Fruit fly (Drosophila melanogaster): ENCODE results near the gene Dph4.
A peak's percentile ranks its signal among the peaks of the same experiment; 100 is the strongest.

Gene Dph4

DNA sequence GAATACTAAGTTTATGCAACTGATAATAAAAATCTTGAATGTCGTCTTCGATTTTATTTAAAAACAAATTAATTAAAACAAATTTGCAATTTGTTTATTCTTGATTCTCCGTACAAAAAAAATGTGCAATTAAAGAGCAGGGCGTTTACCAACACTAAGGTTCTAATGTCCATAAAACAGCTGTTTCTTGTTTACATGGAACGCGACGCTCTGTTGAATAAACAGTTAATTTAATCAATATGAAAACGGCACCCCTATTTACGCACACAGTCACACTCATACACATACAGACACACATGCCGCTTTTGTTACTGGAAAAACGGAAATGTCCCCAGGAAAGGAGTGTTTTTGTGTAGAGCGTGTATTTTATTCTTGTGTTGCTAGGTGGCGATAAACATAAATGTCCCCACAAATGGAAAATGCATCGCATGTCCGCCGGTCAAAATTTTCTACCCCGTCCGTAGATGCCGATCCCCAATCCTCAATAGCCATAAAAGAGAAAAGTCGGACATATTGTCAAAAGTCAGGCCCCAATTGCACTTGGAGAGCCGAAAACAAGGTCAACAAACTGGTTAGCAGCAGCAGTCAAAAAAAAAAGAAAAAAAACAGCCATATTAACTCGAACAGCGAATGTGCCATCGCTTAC is 817 bp downstream of the Dph4 start (continued):
- TF ChIP-seq tap (tag; optimal IDR thresholded peaks at IDR 0.05) (peak; percentile 72), CG15011 (GFP tag; optimal IDR thresholded peaks at IDR 0.05) (peak; percentile 64), Eip74EF (GFP tag; optimal IDR thresholded peaks at IDR 0.05) (peak in 1 of 2 experiments; percentile 34), CG8281 (tag; optimal IDR thresholded peaks at IDR 0.05) (peak; percentile 64), fu2 (GFP tag; optimal IDR thresholded peaks at IDR 0.05) (peak; percentile 42), toy (GFP tag; IDR thresholded peaks at IDR 0.05) (no peak), wek (GFP tag; optimal IDR thresholded peaks at IDR 0.05) (peak; percentile 89), unpg (GFP tag; optimal IDR thresholded peaks at IDR 0.05) (peak; percentile 74), ems (GFP tag; optimal IDR thresholded peaks at IDR 0.05) (peak; percentile 33), CG14050 (GFP tag; IDR thresholded peaks at IDR 0.05) (no peak), Elba2 (GFP tag; optimal IDR thresholded peaks at IDR 0.05) (no peak), Dfd (GFP tag; optimal IDR thresholded peaks at IDR 0.05) (no peak), CG1233 (GFP tag; optimal IDR thresholded peaks at IDR 0.05) (peak; percentile 92), CG18764 (GFP tag; optimal IDR thresholded peaks at IDR 0.05) (peak; percentile 70), vnd (GFP tag; IDR thresholded peaks at IDR 0.05; ENCODE audit: partially characterized antibody) (no peak), crol (GFP tag; IDR thresholded peaks at IDR 0.05) (no peak), D19A (tag; optimal IDR thresholded peaks at IDR 0.05) (peak; percentile 62), Blimp-1 (GFP tag; optimal IDR thresholded peaks at IDR 0.05) (peak; percentile 70), Kr (GFP tag; optimal IDR thresholded peaks at IDR 0.05) (peak; percentile 77), sd (tag; optimal IDR thresholded peaks at IDR 0.05) (peak; percentile 48), nmo (GFP tag; optimal IDR thresholded peaks at IDR 0.05) (peak; percentile 41), dati (GFP tag; IDR thresholded peaks at IDR 0.05) (no peak), HHEX (GFP tag; optimal IDR thresholded peaks at IDR 0.05) (peak; percentile 82), Atf3 (GFP tag; optimal IDR thresholded peaks at IDR 0.05) (peak; percentile 64), CG11695 (GFP tag; IDR thresholded peaks at IDR 0.05) (no peak), tin (GFP tag; optimal IDR thresholded peaks at IDR 0.05) (peak; percentile 56), CG10366 (GFP tag; IDR thresholded peaks at IDR 0.05) (no peak), pnt (GFP tag; optimal IDR thresholded peaks at IDR 0.05) (peak; percentile 48), h (optimal IDR thresholded peaks at IDR 0.05) (no peak), Ptx1 (GFP tag; IDR thresholded peaks at IDR 0.05) (no peak), maf-S (GFP tag; optimal IDR thresholded peaks at IDR 0.05) (peak; percentile 34), sna (GFP tag; IDR thresholded peaks at IDR 0.05; ENCODE audit: partially characterized antibody) (no peak), tll (GFP tag; optimal IDR thresholded peaks at IDR 0.05) (peak in 1 of 2 experiments; percentile 49), CG43689 (GFP tag; IDR thresholded peaks at IDR 0.05) (no peak), CG4854 (GFP tag; optimal IDR thresholded peaks at IDR 0.05) (peak; percentile 77), ATbp (GFP tag; optimal IDR thresholded peaks at IDR 0.05) (peak; percentile 93), CG10654 (GFP tag; optimal IDR thresholded peaks at IDR 0.05) (peak; percentile 74), CG13624 (GFP tag; optimal IDR thresholded peaks at IDR 0.05) (peak; percentile 28), Aef1 (GFP tag; IDR thresholded peaks at IDR 0.05) (no peak), Dref (GFP tag; IDR thresholded peaks at IDR 0.05) (no peak), CG31365 (tag; optimal IDR thresholded peaks at IDR 0.05) (peak; percentile 69), Neu2 (GFP tag; optimal IDR thresholded peaks at IDR 0.05; ENCODE audit: borderline replicate concordance) (no peak), CG30431 (GFP tag; optimal IDR thresholded peaks at IDR 0.05) (no peak), Lpt (GFP tag; optimal IDR thresholded peaks at IDR 0.05) (no peak), CG12942 (GFP tag; optimal IDR thresholded peaks at IDR 0.05) (peak; percentile 81), ro (GFP tag; IDR thresholded peaks at IDR 0.05) (no peak), CG11456 (GFP tag; IDR thresholded peaks at IDR 0.05) (no peak), Dip2 (GFP tag; IDR thresholded peaks at IDR 0.05) (no peak), seq (GFP tag; IDR thresholded peaks at IDR 0.05) (no peak), pho (GFP tag; optimal IDR thresholded peaks at IDR 0.05) (peak; percentile 54), Hr39 (optimal IDR thresholded peaks at IDR 0.05) (no peak)
